Fruit fly (Drosophila melanogaster): ENCODE data around the gene nAChRbeta3.

nAChRbeta3 gene

dm6 chr2L:495381-496240 lies 49.3 kb upstream of the nAChRbeta3 start:
- TF ChIP-seq mirr (GFP tag; optimal IDR thresholded peaks at IDR 0.05): peak; percentile 40
- no peak for TF ChIP-seq Atf-2 (GFP tag; optimal IDR thresholded peaks at IDR 0.05)
- TF ChIP-seq Hey (tag; optimal IDR thresholded peaks at IDR 0.05): peak; percentile 70
- TF ChIP-seq CG8290 (GFP tag; optimal IDR thresholded peaks at IDR 0.05): no peak
- peak in 1 of 2 experiments; percentile 9 for TF ChIP-seq CG8290 (tag; optimal IDR thresholded peaks at IDR 0.05)
- peak; percentile 51; the same call in 1 of the 4 replicates for TF ChIP-seq chinmo (GFP tag; IDR thresholded peaks at IDR 0.05; ENCODE audit: partially characterized antibody)
- TF ChIP-seq grn (GFP tag; optimal IDR thresholded peaks at IDR 0.05): peak; percentile 100
- 0 out of 3 replicates have a peak, but pooled peaks have one; percentile 34 for TF ChIP-seq so (GFP tag; IDR thresholded peaks at IDR 0.05)
- TF ChIP-seq ftz-f1 (GFP tag; optimal IDR thresholded peaks at IDR 0.05): peak; percentile 17
- TF ChIP-seq Pdp1 (GFP tag; optimal IDR thresholded peaks at IDR 0.05): peak in 1 of 2 experiments; percentile 61
- peak; percentile 6 for TF ChIP-seq CG15269 (tag; optimal IDR thresholded peaks at IDR 0.05)
- peak; percentile 68 for TF ChIP-seq gem (tag; optimal IDR thresholded peaks at IDR 0.05)
- TF ChIP-seq sens-2 (GFP tag; IDR thresholded peaks at IDR 0.05): peak; percentile 85
- TF ChIP-seq sug (tag; optimal IDR thresholded peaks at IDR 0.05): peak; percentile 71
- peak; percentile 15 for TF ChIP-seq sens (GFP tag)
- peak; percentile 40 for TF ChIP-seq sd (tag; optimal IDR thresholded peaks at IDR 0.05)
- TF ChIP-seq CG7987 (GFP tag; optimal IDR thresholded peaks at IDR 0.05): no peak
- TF ChIP-seq CG2199 (GFP tag; IDR thresholded peaks at IDR 0.05): no peak
- TF ChIP-seq GATAe (GFP tag; conservative IDR thresholded peaks at IDR 0.05): peak; percentile 57; the same call in 1 of the 2 replicates
- TF ChIP-seq CG4360 (GFP tag; IDR thresholded peaks at IDR 0.05): peak; percentile 51; the same call in 1 of the 2 replicates
- TF ChIP-seq CG34376 (GFP tag; optimal IDR thresholded peaks at IDR 0.05): peak; percentile 81
- TF ChIP-seq pita (GFP tag; optimal IDR thresholded peaks at IDR 0.05): no peak
- peak in 1 of 2 experiments; percentile 47 for TF ChIP-seq eve (GFP tag; optimal IDR thresholded peaks at IDR 0.05)
- TF ChIP-seq ci (GFP tag; IDR thresholded peaks at IDR 0.05): 0 out of 3 replicates have a peak, but pooled peaks have one; percentile 31
- no peak for TF ChIP-seq CG11247 (GFP tag; IDR thresholded peaks at IDR 0.05)
- peak; percentile 29 for TF ChIP-seq Med (GFP tag)
- no peak for TF ChIP-seq gsb-n (tag; optimal IDR thresholded peaks at IDR 0.05)
- no peak for TF ChIP-seq bcd (GFP tag; optimal IDR thresholded peaks at IDR 0.05)
- peak; percentile 81 for TF ChIP-seq exex (tag; optimal IDR thresholded peaks at IDR 0.05)
- TF ChIP-seq CG6791 (GFP tag; IDR thresholded peaks at IDR 0.05; ENCODE audit: partially characterized antibody): peak; percentile 52; the same call in 1 of the 3 replicates

dm6 chr2L:496436-496835 lies 48.5 kb upstream of the nAChRbeta3 start:
- TF ChIP-seq CG31365 (tag; optimal IDR thresholded peaks at IDR 0.05): no peak
- TF ChIP-seq ind (GFP tag; optimal IDR thresholded peaks at IDR 0.05): no peak
- no peak for TF ChIP-seq onecut (GFP tag; IDR thresholded peaks at IDR 0.05)
- TF ChIP-seq sens (GFP tag): peak; percentile 29
- peak; percentile 72 for TF ChIP-seq mirr (GFP tag; optimal IDR thresholded peaks at IDR 0.05)
- TF ChIP-seq crp (GFP tag; optimal IDR thresholded peaks at IDR 0.05): no peak
- no peak for TF ChIP-seq CG10565 (GFP tag; optimal IDR thresholded peaks at IDR 0.05)
- TF ChIP-seq CG1602 (GFP tag; optimal IDR thresholded peaks at IDR 0.05): no peak
- no peak for TF ChIP-seq CG3163 (GFP tag; optimal IDR thresholded peaks at IDR 0.05)
- peak; percentile 52; the same call in 1 of the 2 replicates for TF ChIP-seq crol (GFP tag; IDR thresholded peaks at IDR 0.05)
- no peak for TF ChIP-seq CG9817 (tag; optimal IDR thresholded peaks at IDR 0.05)
- no peak for TF ChIP-seq CG12744 (GFP tag; optimal IDR thresholded peaks at IDR 0.05)
- peak; percentile 97 for TF ChIP-seq grn (GFP tag; optimal IDR thresholded peaks at IDR 0.05)
- TF ChIP-seq Sox102F (GFP tag; optimal IDR thresholded peaks at IDR 0.05): no peak
- no peak for TF ChIP-seq yki (optimal IDR thresholded peaks at IDR 0.05)
- peak; percentile 50 for TF ChIP-seq stwl (tag; optimal IDR thresholded peaks at IDR 0.05)
- TF ChIP-seq cas (GFP tag; IDR thresholded peaks at IDR 0.05): no peak
- TF ChIP-seq CG15479 (GFP tag; optimal IDR thresholded peaks at IDR 0.05): peak; percentile 16
- TF ChIP-seq az2 (GFP tag; optimal IDR thresholded peaks at IDR 0.05): no peak
- no peak for TF ChIP-seq gt (GFP tag; IDR thresholded peaks at IDR 0.05)
- TF ChIP-seq exex (tag; optimal IDR thresholded peaks at IDR 0.05): peak; percentile 92
- no peak for TF ChIP-seq Spps (tag; optimal IDR thresholded peaks at IDR 0.05)
- peak; percentile 61 for TF ChIP-seq sd (tag; optimal IDR thresholded peaks at IDR 0.05)
- TF ChIP-seq CG34422 (GFP tag; IDR thresholded peaks at IDR 0.05): no peak

Measured in whole organism, embryonic.